Fruit fly (Drosophila melanogaster) whole organism: ENCODE results near the gene LSm7.

Experiments used
- CG8478 ChIP-seq: fragments of >200 bp; optimal IDR thresholded peaks from 2 replicates; lab custom pipeline; 2018; ENCODE audit warnings: inconsistent platforms
- EcR ChIP-seq, 2 experiments: fragments of >200 bp; optimal IDR thresholded peaks; 2 replicates each; lab custom pipeline; 2017; ENCODE audit warnings: missing biosample characterization in 2 of 2, missing genetic modification characterization in 2 of 2, missing genetic modification reagents in 2 of 2

DNA sequence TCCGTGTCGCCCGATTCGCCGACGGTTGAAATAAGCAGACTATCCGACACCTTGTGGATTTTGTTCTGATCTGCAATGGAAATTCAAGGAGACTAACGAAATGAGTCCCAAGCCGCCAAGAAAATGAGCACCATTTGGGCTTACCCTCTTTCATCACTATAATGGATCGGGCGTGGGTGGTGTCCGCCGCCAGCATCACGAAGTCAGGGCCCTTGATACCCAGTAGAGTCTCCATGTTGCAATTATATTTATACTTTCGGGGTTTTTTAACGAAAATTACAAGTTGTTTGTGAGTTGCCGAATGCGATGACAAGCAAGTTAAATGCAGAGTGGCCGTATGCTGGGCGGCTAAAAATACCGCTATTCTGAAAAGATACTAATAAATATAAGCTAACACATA, 11.1 kb downstream of the LSm7 start, which contains the start of gene Prosbeta4:
- no peak for TF ChIP-seq CG8478 (lab: Kevin White, UChicago)
- TF ChIP-seq EcR (GFP tag; optimal IDR thresholded peaks at IDR 0.05; lab: Kevin White, UChicago) = no peak
